Worm (Caenorhabditis elegans): ENCODE data around the gene C07C7.1.

ce11 chrIV:9232421-9233141 lies 47.9 kb downstream of the C07C7.1 start, which contains the start of gene Y11D7A.3:
- TF ChIP-seq ceh-82 (tag; optimal IDR thresholded peaks at IDR 0.05) (no peak), elt-1 (tag; optimal IDR thresholded peaks at IDR 0.05) (no peak), nhr-77 (tag; optimal IDR thresholded peaks at IDR 0.05) (no peak), blmp-1 (tag; optimal IDR thresholded peaks at IDR 0.05; ENCODE audit: insufficient read depth) (no peak), snpc-4 (tag; optimal IDR thresholded peaks at IDR 0.05) (no peak), unc-62 (GFP tag; optimal IDR thresholded peaks at IDR 0.05) (no peak), mdl-1 (tag; optimal IDR thresholded peaks at IDR 0.05) (no peak)
